Fruit fly (Drosophila melanogaster): ENCODE measurements around the gene Cpr64Ad.

Cpr64Ad gene

dm6 chr3L:4265836-4266235 is 50.7 kb downstream of the Cpr64Ad start:
- TF ChIP-seq noc (tag; optimal IDR thresholded peaks at IDR 0.05), result no peak
